Fruit fly (Drosophila melanogaster): ENCODE measurements around the gene Trhn.
A peak's percentile ranks its signal among the peaks of the same experiment; 100 is the strongest.

The Trhn gene

DNA sequence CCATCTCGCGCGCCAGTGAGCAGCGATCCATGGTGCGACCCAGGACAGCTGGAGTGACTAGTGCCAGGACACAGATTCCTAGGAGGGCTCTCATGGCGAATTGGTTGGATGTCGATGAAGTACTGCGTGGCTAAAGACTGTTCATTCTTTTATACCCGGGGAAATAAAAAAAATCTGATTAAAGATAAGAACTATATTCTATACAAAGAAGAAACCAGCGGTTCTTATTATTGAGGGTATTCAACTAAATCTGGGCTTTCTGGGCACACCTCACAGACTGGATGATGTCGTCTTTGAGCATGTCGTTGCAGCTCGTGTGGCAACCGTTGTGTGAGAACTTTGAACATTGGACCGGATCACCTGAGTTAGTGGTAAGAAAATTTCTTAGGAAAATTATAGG, 2.2 kb upstream of the Trhn start, which contains the start of gene LysX:
LysX (minus strand) TSS at position 101 of the 400 bp plus-strand sequence.
- TF ChIP-seq spab (GFP tag; optimal IDR thresholded peaks at IDR 0.05) (no peak), Eip78C (GFP tag) (peak; percentile 0)

DNA sequence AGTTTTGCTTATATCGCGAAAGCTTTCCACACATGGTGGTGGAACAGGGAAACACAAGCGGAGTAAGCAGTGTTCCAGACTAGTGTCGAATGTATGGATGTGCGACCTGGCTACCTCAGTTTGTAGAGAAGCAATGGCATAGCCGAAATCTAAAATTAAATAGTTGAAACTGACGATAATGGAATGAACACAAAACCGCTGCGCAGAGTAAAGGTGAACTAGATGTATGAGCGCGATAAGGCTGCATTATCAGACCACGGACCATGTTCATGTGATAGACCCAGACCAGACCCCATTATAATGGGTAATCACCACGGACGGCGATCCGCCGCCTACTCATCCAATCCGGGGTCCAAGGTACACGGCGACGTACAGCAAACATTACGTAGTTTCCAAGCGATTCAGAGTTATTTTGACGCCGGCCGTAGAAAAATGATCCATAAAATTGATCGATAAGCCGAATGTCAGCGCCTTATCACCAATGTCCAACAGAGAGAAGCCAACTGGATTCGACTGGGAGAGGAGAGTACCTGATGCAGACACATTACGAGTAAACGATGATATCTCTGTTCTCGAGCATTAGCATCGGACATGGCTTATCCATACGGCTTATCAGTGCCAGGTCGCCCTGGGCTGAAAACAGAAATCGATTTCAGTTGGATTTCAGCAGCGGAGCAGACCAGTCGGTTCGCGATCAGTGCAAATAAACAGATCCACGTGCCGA, 3.9 kb downstream of the Trhn start, which contains the start of gene CG13912:
CG13912 (plus strand) TSS at position 653 of the 724 bp plus-strand sequence.
- TF ChIP-seq spab (GFP tag; optimal IDR thresholded peaks at IDR 0.05), result peak; percentile 15
- TF ChIP-seq Hr38 (GFP tag; optimal IDR thresholded peaks at IDR 0.05), result no peak
- peak; percentile 59 for TF ChIP-seq CG6276 (GFP tag; optimal IDR thresholded peaks at IDR 0.05)
- no peak for TF ChIP-seq Hr4 (GFP tag; optimal IDR thresholded peaks at IDR 0.05)
- peak; percentile 62 for TF ChIP-seq vri (GFP tag; optimal IDR thresholded peaks at IDR 0.05)
- TF ChIP-seq CG6163 (GFP tag; IDR thresholded peaks at IDR 0.05), result no peak
- TF ChIP-seq CG32006 (GFP tag; optimal IDR thresholded peaks at IDR 0.05), result no peak
- TF ChIP-seq salr (GFP tag; optimal IDR thresholded peaks at IDR 0.05), result no peak
- TF ChIP-seq CG16779 (tag; optimal IDR thresholded peaks at IDR 0.05), result peak; percentile 1
- peak; percentile 94 for TF ChIP-seq svp (GFP tag)
- peak; percentile 31 for TF ChIP-seq CG10669 (GFP tag; optimal IDR thresholded peaks at IDR 0.05)
- TF ChIP-seq CG6808 (GFP tag; optimal IDR thresholded peaks at IDR 0.05), result peak; percentile 58
- TF ChIP-seq dsx (GFP tag; optimal IDR thresholded peaks at IDR 0.05; ENCODE audit: poor library complexity, severe bottlenecking), result no peak
- peak; percentile 54 for TF ChIP-seq CG6854 (GFP tag; optimal IDR thresholded peaks at IDR 0.05)
- peak; percentile 48 for TF ChIP-seq fkh (GFP tag; optimal IDR thresholded peaks at IDR 0.05)
- TF ChIP-seq Sox14 (GFP tag; optimal IDR thresholded peaks at IDR 0.05), result no peak
- TF ChIP-seq ss (GFP tag; optimal IDR thresholded peaks at IDR 0.05), result peak; percentile 67 to 72
- TF ChIP-seq dac (GFP tag; optimal IDR thresholded peaks at IDR 0.05), result no peak
- TF ChIP-seq CG9139 (GFP tag; optimal IDR thresholded peaks at IDR 0.05), result peak; percentile 54
- TF ChIP-seq Eip78C (GFP tag), result no peak

DNA sequence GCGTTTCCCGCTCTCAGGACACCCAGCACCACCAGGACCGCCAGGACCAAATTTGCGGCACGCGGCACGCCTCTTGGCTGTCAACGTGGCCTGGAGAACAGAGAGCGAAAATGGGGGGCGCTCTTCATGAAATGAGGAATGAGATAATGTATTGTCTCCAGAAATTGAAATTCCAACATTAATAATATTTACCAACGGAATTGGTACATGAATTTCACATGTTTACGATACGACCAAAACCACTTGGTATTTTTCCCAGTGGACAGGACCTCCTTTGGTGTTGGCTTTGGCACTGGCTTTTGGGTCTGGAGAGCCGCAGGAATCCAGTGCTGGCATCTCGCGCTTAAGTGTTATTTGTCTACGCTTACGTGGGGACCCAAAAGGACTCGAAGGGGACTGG, 9.5 kb downstream of the Trhn start:
- TF ChIP-seq Eip75B (GFP tag; optimal IDR thresholded peaks at IDR 0.05) (no peak), pdm3 (GFP tag; optimal IDR thresholded peaks at IDR 0.05) (peak; percentile 0), CG7368 (GFP tag; optimal IDR thresholded peaks at IDR 0.05) (no peak), Met (GFP tag; optimal IDR thresholded peaks at IDR 0.05) (peak; percentile 32), cyc (GFP tag; optimal IDR thresholded peaks at IDR 0.05) (no peak), Sox14 (GFP tag; optimal IDR thresholded peaks at IDR 0.05) (peak; percentile 9), CG15336 (GFP tag; IDR thresholded peaks at IDR 0.05) (peak; percentile 30; the same call in 1 of the 2 replicates), CG31627 (GFP tag; optimal IDR thresholded peaks at IDR 0.05) (peak; percentile 1), topi (GFP tag; optimal IDR thresholded peaks at IDR 0.05) (no peak), CG3919 (GFP tag; optimal IDR thresholded peaks at IDR 0.05) (no peak), CG6792 (GFP tag; optimal IDR thresholded peaks at IDR 0.05) (peak; percentile 10), CG3032 (tag; optimal IDR thresholded peaks at IDR 0.05) (peak; percentile 23), Ets96B (tag; optimal IDR thresholded peaks at IDR 0.05) (peak; percentile 7), Hr39 (GFP tag; optimal IDR thresholded peaks at IDR 0.05) (peak; percentile 13), lz (GFP tag; optimal IDR thresholded peaks at IDR 0.05) (peak; percentile 5), esn (GFP tag; optimal IDR thresholded peaks at IDR 0.05) (peak; percentile 25), CG34406 (GFP tag; optimal IDR thresholded peaks at IDR 0.05) (peak; percentile 14), Smox (GFP tag; optimal IDR thresholded peaks at IDR 0.05) (peak; percentile 2), OdsH (GFP tag; optimal IDR thresholded peaks at IDR 0.05) (peak; percentile 15), CG10669 (GFP tag; optimal IDR thresholded peaks at IDR 0.05) (peak; percentile 1), fd59A (GFP tag; optimal IDR thresholded peaks at IDR 0.05) (peak; percentile 16), CG6163 (GFP tag; IDR thresholded peaks at IDR 0.05) (no peak), Eip93F (GFP tag; optimal IDR thresholded peaks at IDR 0.05) (no peak), CG32006 (GFP tag; optimal IDR thresholded peaks at IDR 0.05) (peak; percentile 28), Sox15 (GFP tag; optimal IDR thresholded peaks at IDR 0.05) (peak; percentile 0)
